Fruit fly (Drosophila melanogaster): Measurements from ENCODE around the gene CG8188.

CG8188 gene

DNA sequence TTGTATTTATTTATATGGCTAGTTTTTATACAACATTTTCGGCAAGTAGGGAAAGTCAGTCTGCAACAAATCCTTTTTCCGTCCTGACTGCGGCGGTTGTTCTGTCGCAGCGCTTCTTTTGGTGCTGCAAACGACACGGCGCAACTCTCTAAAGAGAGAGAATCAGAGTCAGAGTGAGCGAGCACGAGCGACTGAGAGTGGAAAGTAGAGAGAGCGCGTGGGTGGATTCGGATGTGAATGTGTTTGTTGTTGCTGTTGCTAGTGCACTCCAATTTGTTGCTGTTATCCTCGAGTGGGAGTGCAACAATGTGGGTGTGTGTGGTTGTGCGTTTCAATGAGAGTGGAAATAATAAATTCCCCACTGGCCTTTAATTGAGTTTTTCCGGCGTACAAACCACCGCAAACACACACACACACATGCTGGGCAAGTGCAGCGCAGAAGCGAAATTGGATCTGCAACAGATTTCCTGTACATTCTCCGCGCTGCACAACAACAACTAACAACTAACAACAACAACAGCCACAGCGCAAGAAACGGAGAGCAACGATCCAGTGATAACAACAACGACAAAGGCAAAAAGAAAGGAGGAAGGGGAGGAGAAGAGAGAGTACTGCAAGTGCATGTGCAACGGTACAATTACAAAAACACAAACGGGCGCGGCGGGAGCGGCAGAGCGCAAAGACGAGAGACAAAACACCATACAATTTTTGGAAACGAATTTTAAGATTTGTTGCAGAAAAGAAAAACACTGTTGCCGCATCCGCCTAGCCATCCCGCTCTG is 51.4 kb downstream of the CG8188 start:
- TF ChIP-seq mirr (GFP tag; optimal IDR thresholded peaks at IDR 0.05) (no peak), Xrp1 (GFP tag; IDR thresholded peaks at IDR 0.05) (no peak), exex (tag; optimal IDR thresholded peaks at IDR 0.05) (no peak), Vsx1 (GFP tag; optimal IDR thresholded peaks at IDR 0.05) (no peak), row (GFP tag; IDR thresholded peaks at IDR 0.05) (no peak), Trl (optimal IDR thresholded peaks at IDR 0.05) (peak; percentile 57 to 89), Trl (GFP tag; optimal IDR thresholded peaks at IDR 0.05) (no peak), ewg (GFP tag; optimal IDR thresholded peaks at IDR 0.05) (peak; percentile 19), twi (tag; optimal IDR thresholded peaks at IDR 0.05) (peak; percentile 42), btn (GFP tag; optimal IDR thresholded peaks at IDR 0.05) (no peak), bab2 (GFP tag; optimal IDR thresholded peaks at IDR 0.05) (no peak), Pdp1 (GFP tag; optimal IDR thresholded peaks at IDR 0.05) (peak in 1 of 2 experiments; percentile 10), ci (GFP tag; IDR thresholded peaks at IDR 0.05) (no peak), CG4360 (GFP tag; IDR thresholded peaks at IDR 0.05) (peak; percentile 96), CG10321 (GFP tag; IDR thresholded peaks at IDR 0.05) (peak; percentile 88; the same call in 1 of the 2 replicates), CG30403 (GFP tag; optimal IDR thresholded peaks at IDR 0.05) (no peak), hbn (GFP tag; IDR thresholded peaks at IDR 0.05; ENCODE audit: partially characterized antibody) (no peak), vfl (GFP tag; optimal IDR thresholded peaks at IDR 0.05) (no peak), CG9797 (GFP tag; optimal IDR thresholded peaks at IDR 0.05) (no peak), CG15479 (GFP tag; optimal IDR thresholded peaks at IDR 0.05) (peak; percentile 90), CG12744 (GFP tag; optimal IDR thresholded peaks at IDR 0.05) (no peak), nom (GFP tag; optimal IDR thresholded peaks at IDR 0.05) (peak; percentile 38), Adf1 (GFP tag; IDR thresholded peaks at IDR 0.05) (0 out of 2 replicates have a peak, but pooled peaks have one; percentile 21), yki (optimal IDR thresholded peaks at IDR 0.05) (peak; percentile 58), sr (GFP tag; IDR thresholded peaks at IDR 0.05) (peak; percentile 77), CG10543 (GFP tag; optimal IDR thresholded peaks at IDR 0.05) (no peak), Ets65A (GFP tag) (peak; percentile 42), z (GFP tag; IDR thresholded peaks at IDR 0.05) (peak; percentile 80), Taf1 (GFP tag; IDR thresholded peaks at IDR 0.05) (no peak)
